Fruit fly (Drosophila melanogaster): Measurements from ENCODE around the gene mtgo.
A peak's percentile ranks its signal among the peaks of the same experiment; 100 is the strongest.

mtgo gene

dm6 chr2L:16591934-16592333 is 47.1 kb downstream of the mtgo start (continued):
- TF ChIP-seq CG12236 (GFP tag; optimal IDR thresholded peaks at IDR 0.05) (no peak), CG3407 (GFP tag; optimal IDR thresholded peaks at IDR 0.05) (peak; percentile 53), CkIIα-i1 (GFP tag; IDR thresholded peaks at IDR 0.05) (no peak), Ptx1 (GFP tag; IDR thresholded peaks at IDR 0.05) (no peak; the same call in none of the 2 replicates), CG4854 (GFP tag; optimal IDR thresholded peaks at IDR 0.05) (no peak), Oaz (GFP tag; IDR thresholded peaks at IDR 0.05) (no peak), CG11093 (GFP tag; IDR thresholded peaks at IDR 0.05) (no peak), CG33557 (GFP tag; optimal IDR thresholded peaks at IDR 0.05) (no peak), mam (GFP tag; optimal IDR thresholded peaks at IDR 0.05) (no peak), Six4 (GFP tag; optimal IDR thresholded peaks at IDR 0.05) (peak; percentile 37), ato (GFP tag; IDR thresholded peaks at IDR 0.05; ENCODE audit: partially characterized antibody) (no peak), salm (tag; optimal IDR thresholded peaks at IDR 0.05) (peak; percentile 54), Rx (GFP tag; IDR thresholded peaks at IDR 0.05) (peak; percentile 44; the same call in 1 of the 2 replicates), run (tag; optimal IDR thresholded peaks at IDR 0.05) (no peak), CG4404 (GFP tag; IDR thresholded peaks at IDR 0.05) (no peak), CG16863 (GFP tag; optimal IDR thresholded peaks at IDR 0.05) (peak; percentile 21), CG15479 (GFP tag; optimal IDR thresholded peaks at IDR 0.05) (no peak), NC2β (GFP tag; optimal IDR thresholded peaks at IDR 0.05) (peak; percentile 42), Rfx (GFP tag; IDR thresholded peaks at IDR 0.05) (no peak), nau (GFP tag; optimal IDR thresholded peaks at IDR 0.05) (peak; percentile 20), CG6254 (GFP tag; optimal IDR thresholded peaks at IDR 0.05) (peak; percentile 46), CG18764 (GFP tag; optimal IDR thresholded peaks at IDR 0.05) (no peak), odd (GFP tag; optimal IDR thresholded peaks at IDR 0.05) (no peak), corto (GFP tag; optimal IDR thresholded peaks at IDR 0.05) (no peak), B-H1 (GFP tag; IDR thresholded peaks at IDR 0.05) (no peak), CG9797 (GFP tag; optimal IDR thresholded peaks at IDR 0.05) (no peak), org-1 (GFP tag; optimal IDR thresholded peaks at IDR 0.05) (peak; percentile 32), CG16815 (GFP tag; optimal IDR thresholded peaks at IDR 0.05) (no peak), p53 (GFP tag; optimal IDR thresholded peaks at IDR 0.05) (no peak), CG18599 (GFP tag; optimal IDR thresholded peaks at IDR 0.05) (peak; percentile 23), CG9215 (GFP tag; IDR thresholded peaks at IDR 0.05) (no peak), CG2712 (tag; optimal IDR thresholded peaks at IDR 0.05) (peak; percentile 70), D19A (tag; optimal IDR thresholded peaks at IDR 0.05) (peak; percentile 30), Hr39 (optimal IDR thresholded peaks at IDR 0.05) (no peak), zen2 (GFP tag; IDR thresholded peaks at IDR 0.05; ENCODE audit: partially characterized antibody) (no peak), Awh (GFP tag; IDR thresholded peaks at IDR 0.05) (no peak), CG4820 (GFP tag; optimal IDR thresholded peaks at IDR 0.05) (peak; percentile 43), luna (GFP tag; optimal IDR thresholded peaks at IDR 0.05) (no peak), gsb-n (tag; optimal IDR thresholded peaks at IDR 0.05) (peak; percentile 72), exex (tag; optimal IDR thresholded peaks at IDR 0.05) (no peak), croc (GFP tag; conservative IDR thresholded peaks at IDR 0.05) (peak; percentile 31; the same call in 2 of the 3 replicates), CG32767 (GFP tag; IDR thresholded peaks at IDR 0.05) (no peak), CTCF (GFP tag; optimal IDR thresholded peaks at IDR 0.05) (no peak), CG9932 (GFP tag; IDR thresholded peaks at IDR 0.05) (no peak), CG17829 (tag; optimal IDR thresholded peaks at IDR 0.05) (peak; percentile 33), E2f2 (GFP tag; IDR thresholded peaks at IDR 0.05) (no peak), CG31224 (GFP tag; IDR thresholded peaks at IDR 0.05) (no peak), CG32532 (GFP tag; IDR thresholded peaks at IDR 0.05) (no peak), CG16779 (GFP tag; IDR thresholded peaks at IDR 0.05) (no peak), Asciz (GFP tag; optimal IDR thresholded peaks at IDR 0.05) (peak; percentile 62), CG34376 (GFP tag; optimal IDR thresholded peaks at IDR 0.05) (no peak), CG2202 (tag; optimal IDR thresholded peaks at IDR 0.05) (peak; percentile 27), emc (GFP tag; optimal IDR thresholded peaks at IDR 0.05) (no peak)

Measured in whole organism, embryonic.